Worm (Caenorhabditis elegans): ENCODE results near the gene M01D1.12.
"Not testable (repeated sequence)": the region's sequence is repeated elsewhere in the genome, so short reads cannot be mapped to it uniquely, and the experiment has no call there.

The M01D1.12 gene

DNA sequence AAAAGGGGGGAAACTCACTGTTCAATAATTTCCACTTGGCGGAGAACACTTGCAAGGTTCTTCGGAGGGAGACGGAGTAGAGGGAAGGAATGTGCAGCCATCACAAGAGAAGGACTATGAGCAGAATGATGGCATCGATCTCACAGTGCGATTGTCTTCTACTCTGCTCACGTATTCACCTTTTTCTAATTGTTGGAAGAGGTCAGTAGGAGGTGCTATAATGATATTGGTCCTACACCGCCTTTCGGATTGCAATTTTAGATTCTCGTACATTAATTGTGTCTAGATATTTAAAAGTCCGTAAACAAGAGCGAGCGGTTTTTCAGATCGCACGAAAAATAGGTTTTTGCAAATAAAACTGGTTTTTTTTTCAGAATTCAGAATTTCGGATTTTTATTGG lies 13.7 kb downstream of the M01D1.12 start, which contains the start of gene fbxb-39:
Gene fbxb-39, minus strand, starts transcription at position 101 of the 400 bp plus-strand sequence.
- TF ChIP-seq nhr-11 (tag; optimal IDR thresholded peaks at IDR 0.05), result no peak
- TF ChIP-seq dsc-1 (tag; optimal IDR thresholded peaks at IDR 0.05), result no peak
- TF ChIP-seq ztf-4 (tag; optimal IDR thresholded peaks at IDR 0.05), result no peak
- no peak for TF ChIP-seq egl-13 (tag; optimal IDR thresholded peaks at IDR 0.05)
- TF ChIP-seq nhr-77 (tag; optimal IDR thresholded peaks at IDR 0.05), result no peak
- TF ChIP-seq rnt-1 (tag; optimal IDR thresholded peaks at IDR 0.05), result no peak

DNA sequence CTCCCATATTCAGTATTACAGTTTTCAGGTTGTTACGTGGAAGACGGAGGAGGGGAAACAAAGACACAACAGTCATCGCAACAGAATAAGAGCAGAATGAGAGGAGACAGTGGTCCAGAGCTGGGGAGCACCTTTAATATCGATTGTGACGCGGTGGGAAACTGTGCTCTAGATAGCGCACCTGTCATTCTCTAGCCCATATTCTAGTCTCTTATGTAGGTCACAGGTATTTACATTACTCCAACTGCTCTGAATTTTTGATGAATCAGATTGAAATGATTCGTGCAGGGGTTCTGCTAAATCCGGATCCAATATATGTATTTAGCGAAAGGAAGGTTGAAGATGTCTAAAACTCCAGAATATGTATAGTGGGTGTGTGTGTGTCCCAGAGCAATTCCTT lies 15.5 kb downstream of the M01D1.12 start, which contains the start of gene fbxb-41:
Gene fbxb-41, minus strand, starts transcription at position 101 of the 400 bp plus-strand sequence.
- TF ChIP-seq nhr-90 (tag; optimal IDR thresholded peaks at IDR 0.05; ENCODE audit: poor library complexity) (no peak), nhr-71 (tag; optimal IDR thresholded peaks at IDR 0.05) (no peak)

ce11 chrII:1043932-1044331 lies 17.2 kb downstream of the M01D1.12 start, which contains the start of gene fbxb-45:
Gene fbxb-45 (minus strand): TSS chrII:1044032.
- not testable (repeated sequence) for TF ChIP-seq skn-1, dsc-1, C04F5.9 (tag; optimal IDR thresholded peaks at IDR 0.05)

- TF ChIP-seq tbx-2 (tag; optimal IDR thresholded peaks at IDR 0.05), result no peak
- no peak for TF ChIP-seq nhr-77 (tag; optimal IDR thresholded peaks at IDR 0.05)
- no peak for TF ChIP-seq nhr-84 (tag; optimal IDR thresholded peaks at IDR 0.05)
- no peak for TF ChIP-seq pax-3 (tag; optimal IDR thresholded peaks at IDR 0.05)
- TF ChIP-seq dsc-1 (tag; optimal IDR thresholded peaks at IDR 0.05), result no peak
- no peak for TF ChIP-seq unc-98 (GFP tag; IDR thresholded peaks at IDR 0.05)
- no peak for TF ChIP-seq nhr-11 (tag; optimal IDR thresholded peaks at IDR 0.05)
- TF ChIP-seq egl-27 (tag; optimal IDR thresholded peaks at IDR 0.05), result no peak
- TF ChIP-seq fkh-8 (tag; optimal IDR thresholded peaks at IDR 0.05), result no peak
- no peak for TF ChIP-seq mab-9 (GFP tag; IDR thresholded peaks at IDR 0.05)
- no peak for TF ChIP-seq nhr-28 (tag; optimal IDR thresholded peaks at IDR 0.05)
- TF ChIP-seq ceh-63 (GFP tag; optimal IDR thresholded peaks at IDR 0.05), result no peak
- TF ChIP-seq lsy-2 (tag; optimal IDR thresholded peaks at IDR 0.05), result no peak
- no peak for TF ChIP-seq nhr-85 (tag)
Observed at ce11 chrII:1045692-1046091, 18.9 kb downstream of the M01D1.12 start, which contains the start of gene str-148. Gene str-148 (plus strand): TSS chrII:1045992.

ce11 chrII:1046937-1047336 lies 20.2 kb downstream of the M01D1.12 start:
- TF ChIP-seq ceh-90 (tag; optimal IDR thresholded peaks at IDR 0.05) (no peak), efl-1 (optimal IDR thresholded peaks at IDR 0.05) (no peak), efl-1 (GFP tag; optimal IDR thresholded peaks at IDR 0.05 in 1 of 2) (peak in 1 of 2 experiments; percentile 34)

DNA sequence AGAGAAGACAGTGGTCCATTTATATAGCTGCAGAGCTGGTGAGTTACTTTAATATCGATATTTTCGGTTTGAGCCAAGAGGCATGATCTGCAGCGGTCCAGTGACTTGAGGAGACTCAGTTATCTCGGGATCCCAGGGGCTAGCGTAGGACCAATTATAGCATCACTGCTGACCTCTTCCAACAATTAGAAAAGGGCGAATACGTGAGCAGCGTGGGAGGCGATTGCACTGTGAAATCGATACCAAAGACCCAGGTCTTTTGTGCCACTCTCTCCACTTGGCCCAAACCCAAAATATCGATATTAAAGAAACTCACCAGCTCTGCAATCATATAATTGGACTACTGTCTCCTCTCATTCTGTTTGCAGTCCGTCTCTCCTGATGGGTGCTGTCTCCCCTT lies 23.1 kb downstream of the M01D1.12 start, which contains the start of gene fbxb-40:
Gene fbxb-40, minus strand, starts transcription at position 101 of the 400 bp plus-strand sequence.
- TF ChIP-seq lin-35 (GFP tag; optimal IDR thresholded peaks at IDR 0.05) (no peak), mdl-1 (tag; optimal IDR thresholded peaks at IDR 0.05) (no peak), xbp-1 (tag; optimal IDR thresholded peaks at IDR 0.05) (no peak), lsy-2 (tag; optimal IDR thresholded peaks at IDR 0.05) (no peak)

ce11 chrII:1054724-1055123 lies 28.0 kb downstream of the M01D1.12 start, which contains the start of gene K02E7.7:
Gene K02E7.7 (plus strand): TSS chrII:1055024.
- TF ChIP-seq xbp-1, lsy-2, ztf-4 (tag; optimal IDR thresholded peaks at IDR 0.05): not testable (repeated sequence)

DNA sequence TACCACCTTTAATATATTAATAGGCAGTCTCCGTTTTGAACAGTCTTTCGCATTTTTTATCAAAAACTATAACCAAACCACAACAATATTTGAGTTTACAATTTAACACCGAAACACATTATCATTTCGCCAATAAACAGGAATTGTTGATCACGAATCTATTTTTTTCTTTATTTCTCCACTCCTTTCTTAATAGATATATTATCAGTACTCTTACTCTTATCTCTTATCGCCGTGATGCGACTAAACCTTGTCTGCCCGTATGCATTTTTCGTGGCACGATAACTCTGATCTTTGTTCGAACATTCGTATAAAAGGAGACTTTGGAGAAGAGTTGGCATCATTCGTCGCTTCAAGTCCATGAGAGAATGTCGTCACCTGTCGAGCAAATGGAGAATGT lies 30.1 kb downstream of the M01D1.12 start:
- TF ChIP-seq lin-14 (GFP tag; optimal IDR thresholded peaks at IDR 0.05) (peak; percentile 46), elt-3 (tag; optimal IDR thresholded peaks at IDR 0.05) (peak in 5 of 6 experiments; percentile 9 to 71 (median 41)), elt-2 (tag; optimal IDR thresholded peaks at IDR 0.05) (peak; percentile 99), nhr-11 (tag; optimal IDR thresholded peaks at IDR 0.05) (no peak), nhr-90 (tag; optimal IDR thresholded peaks at IDR 0.05; ENCODE audit: poor library complexity) (peak; percentile 3), nhr-20 (tag; optimal IDR thresholded peaks at IDR 0.05) (peak; percentile 45), ztf-11 (tag; optimal IDR thresholded peaks at IDR 0.05) (no peak), lin-35 (GFP tag; optimal IDR thresholded peaks at IDR 0.05) (no peak), pqm-1 (tag; optimal IDR thresholded peaks at IDR 0.05) (peak; percentile 2), nhr-71 (tag; optimal IDR thresholded peaks at IDR 0.05) (peak; percentile 51)
